Worm (Caenorhabditis elegans) whole organism, L4 larva: ENCODE results near the gene acr-21.

Experiments
- D1046.2 ChIP-seq: fragments of 200-800 bp; sonication (Bioruptor generic); IDR thresholded peaks from 2 replicates; pipeline ENCODE4 v1.3.6; 2022; ENCODE audit warnings: missing genetic modification characterization, missing compliant biosample characterization
- daf-19 ChIP-seq: fragments of 200-800 bp; sonication (Bioruptor generic); conservative IDR thresholded peaks from 2 replicates; pipeline ENCODE4 v1.3.6; 2022; ENCODE audit warnings: missing genetic modification characterization, missing compliant biosample characterization
- dpl-1 ChIP-seq: fragments of 150-350 bp; optimal IDR thresholded peaks from 2 replicates; lab custom pipeline; 2014; ENCODE audit warnings: missing biosample characterization, missing genetic modification reagents, missing genetic modification characterization
- egl-27 ChIP-seq: sonication (generic microtip); optimal IDR thresholded peaks from 3 replicates; lab custom pipeline; 2017; ENCODE audit warnings: missing biosample characterization, missing genetic modification reagents, missing genetic modification characterization
- fkh-10 ChIP-seq: fragments of 150-350 bp; optimal IDR thresholded peaks from 2 replicates; lab custom pipeline; 2014; ENCODE audit warnings: missing biosample characterization, missing genetic modification reagents, missing genetic modification characterization
- hlh-11 ChIP-seq: fragments of 200-800 bp; sonication (Bioruptor generic); optimal IDR thresholded peaks from 2 replicates; lab custom pipeline; 2018; ENCODE audit warnings: mild to moderate bottlenecking, missing genetic modification characterization, missing compliant biosample characterization
- lin-29 ChIP-seq: fragments of 200-800 bp; sonication (Bioruptor generic); IDR thresholded peaks from 2 replicates; pipeline ENCODE4 v1.3.6; 2022; ENCODE audit warnings: missing genetic modification reagents, missing genetic modification characterization, missing compliant biosample characterization
- nhr-102 ChIP-seq: sonication (generic microtip); optimal IDR thresholded peaks from 2 replicates; lab custom pipeline; 2016; ENCODE audit warnings: mild to moderate bottlenecking, missing genetic modification characterization, moderate library complexity, missing compliant biosample characterization
- nhr-111 ChIP-seq: fragments of 200-800 bp; sonication (Bioruptor generic); optimal IDR thresholded peaks from 2 replicates; lab custom pipeline; 2018; ENCODE audit warnings: mild to moderate bottlenecking, missing genetic modification characterization, missing compliant biosample characterization
- pqm-1 ChIP-seq: sonication (generic microtip); optimal IDR thresholded peaks from 2 replicates; lab custom pipeline; 2017; ENCODE audit warnings: missing biosample characterization, missing genetic modification characterization
- tra-1 ChIP-seq: fragments of 200-800 bp; sonication (Bioruptor generic); IDR thresholded peaks from 2 replicates; pipeline ENCODE4 v1.3.6; 2022; ENCODE audit warnings: missing genetic modification reagents, missing genetic modification characterization, missing compliant biosample characterization

ce11 chrIII:6536945-6537568, 44.6 kb upstream of the acr-21 start, which contains the start of gene C09E7.4:
- no peak for TF ChIP-seq D1046.2 (GFP tag; lab: Robert Waterston, UW)
- TF ChIP-seq dpl-1 = no peak
- TF ChIP-seq hlh-11 (tag; lab: Kevin White, UChicago) = no peak
- TF ChIP-seq tra-1 (GFP tag; lab: Robert Waterston, UW) = no peak
- TF ChIP-seq egl-27 (tag; lab: Kevin White, UChicago) = no peak
- no peak for TF ChIP-seq pqm-1
- no peak for TF ChIP-seq fkh-10 (GFP tag; lab: Kevin White, UChicago)
- TF ChIP-seq lin-29 (GFP tag; lab: Robert Waterston, UW) = no peak
- no peak for TF ChIP-seq nhr-102 (tag; lab: Kevin White, UChicago)
- TF ChIP-seq daf-19 (GFP tag; lab: Robert Waterston, UW) = no peak
- no peak for TF ChIP-seq nhr-111
